Worm (Caenorhabditis elegans): ENCODE data around the gene ppm-1.D.

ce11 chrIII:2304149-2304548 lies 27.2 kb upstream of the ppm-1.D start:
- no peak for TF ChIP-seq peb-1 (tag; optimal IDR thresholded peaks at IDR 0.05)
- no peak for TF ChIP-seq C34F6.9 (tag; optimal IDR thresholded peaks at IDR 0.05)
- TF ChIP-seq unc-62 (GFP tag; optimal IDR thresholded peaks at IDR 0.05), result no peak
- TF ChIP-seq lin-13 (GFP tag; optimal IDR thresholded peaks at IDR 0.05), result no peak
- no peak for TF ChIP-seq ama-1 (optimal IDR thresholded peaks at IDR 0.05)
- no peak for TF ChIP-seq snpc-4 (tag; optimal IDR thresholded peaks at IDR 0.05)
- TF ChIP-seq nhr-11 (tag; optimal IDR thresholded peaks at IDR 0.05), result no peak
- no peak for TF ChIP-seq mab-5 (tag; optimal IDR thresholded peaks at IDR 0.05)
- no peak for TF ChIP-seq dmd-4 (tag; optimal IDR thresholded peaks at IDR 0.05)
- no peak for TF ChIP-seq nhr-77 (tag; optimal IDR thresholded peaks at IDR 0.05)
- TF ChIP-seq ztf-11 (tag; optimal IDR thresholded peaks at IDR 0.05), result no peak
